Worm (Caenorhabditis elegans) whole organism, young adult: ENCODE measurements around the gene cest-2.3.

Experiments used
- B0019.2 ChIP-seq: fragments of 200-800 bp; sonication (Bioruptor generic); conservative IDR thresholded peaks from 2 replicates; pipeline ENCODE4 v1.3.6; 2022; ENCODE audit warnings: missing genetic modification reagents, missing genetic modification characterization, missing compliant biosample characterization
- B0261.1 ChIP-seq: sonication (generic microtip); optimal IDR thresholded peaks from 2 replicates; lab custom pipeline; 2016; ENCODE audit warnings: mild to moderate bottlenecking, missing genetic modification characterization, moderate library complexity, missing compliant biosample characterization
- C06A6.2 ChIP-seq: fragments of 200-800 bp; sonication (Bioruptor generic); conservative IDR thresholded peaks from 2 replicates; pipeline ENCODE4 v1.3.6; 2022; ENCODE audit warnings: missing genetic modification characterization, missing compliant biosample characterization
- F22D6.2 ChIP-seq: sonication (generic microtip); optimal IDR thresholded peaks from 2 replicates; lab custom pipeline; 2016; ENCODE audit warnings: mild to moderate bottlenecking, missing genetic modification characterization, missing compliant biosample characterization
- F33H1.4 ChIP-seq: fragments of 200-800 bp; sonication (Bioruptor generic); IDR thresholded peaks from 2 replicates; pipeline ENCODE4 v1.3.6; 2022; ENCODE audit warnings: missing genetic modification reagents, missing genetic modification characterization, missing compliant biosample characterization
- F55B11.4 ChIP-seq: sonication (generic microtip); optimal IDR thresholded peaks from 2 replicates; lab custom pipeline; 2016; ENCODE audit warnings: missing compliant biosample characterization, missing genetic modification characterization, borderline replicate concordance; ENCODE audit not compliant: insufficient read depth
- K11D2.4 ChIP-seq: fragments of 200-800 bp; sonication (Bioruptor generic); IDR thresholded peaks from 2 replicates; pipeline ENCODE4 v1.3.6; 2022; ENCODE audit warnings: missing genetic modification reagents, missing genetic modification characterization, missing compliant biosample characterization
- K12H6.12 ChIP-seq: fragments of 200-800 bp; sonication (Bioruptor generic); optimal IDR thresholded peaks from 2 replicates; lab custom pipeline; 2018; ENCODE audit warnings: mild to moderate bottlenecking, missing genetic modification characterization, missing compliant biosample characterization
- Y53F4B.3 ChIP-seq: fragments of 200-800 bp; sonication (Bioruptor generic); IDR thresholded peaks from 2 replicates; pipeline ENCODE4 v1.3.6; 2022; ENCODE audit warnings: missing genetic modification reagents, missing genetic modification characterization, missing compliant biosample characterization
- akir-1 ChIP-seq: fragments of 200-800 bp; sonication (Bioruptor generic); optimal IDR thresholded peaks from 2 replicates; lab custom pipeline; 2018; ENCODE audit warnings: mild to moderate bottlenecking, missing genetic modification characterization, moderate library complexity, missing compliant biosample characterization
- ama-1 ChIP-seq, 3 experiments: fragments of 150-350 bp in 1 of 3; sonication (generic microtip) in 2 of 3; optimal IDR thresholded peaks; 2 replicates each; lab custom pipeline; 2014 to 2018; ENCODE audit warnings: missing biosample characterization in 2 of 3, missing genetic modification characterization in 2 of 3, missing genetic modification reagents in 2 of 3
- aptf-2 ChIP-seq: fragments of 200-800 bp; sonication (Bioruptor generic); conservative IDR thresholded peaks from 2 replicates; pipeline ENCODE4 v1.3.6; 2022; ENCODE audit warnings: missing genetic modification reagents, missing genetic modification characterization, missing compliant biosample characterization
- aptf-3 ChIP-seq: fragments of 200-800 bp; sonication (Bioruptor generic); IDR thresholded peaks from 2 replicates; pipeline ENCODE4 v1.3.6; 2022; ENCODE audit warnings: missing genetic modification characterization, missing compliant biosample characterization
- atf-7 ChIP-seq: sonication (generic microtip); optimal IDR thresholded peaks from 2 replicates; lab custom pipeline; 2017; ENCODE audit warnings: mild to moderate bottlenecking, missing genetic modification characterization, missing compliant biosample characterization
- athp-1 ChIP-seq: sonication (generic microtip); optimal IDR thresholded peaks from 2 replicates; lab custom pipeline; 2017; ENCODE audit warnings: mild to moderate bottlenecking, missing genetic modification characterization, missing compliant biosample characterization
- attf-5 ChIP-seq: fragments of 200-800 bp; sonication (Bioruptor generic); optimal IDR thresholded peaks from 2 replicates; lab custom pipeline; 2018; ENCODE audit warnings: mild to moderate bottlenecking, missing genetic modification characterization, missing compliant biosample characterization
- bed-2 ChIP-seq: fragments of 200-800 bp; sonication (Bioruptor generic); IDR thresholded peaks from 2 replicates; pipeline ENCODE4 v1.3.6; 2022; ENCODE audit warnings: missing genetic modification reagents, missing genetic modification characterization, missing compliant biosample characterization
- cebp-1 ChIP-seq, 2 experiments: fragments of 200-800 bp in 1 of 2; sonication (Bioruptor generic) in 1 of 2; sonication (generic microtip) in 1 of 2; IDR thresholded peaks in 1 of 2; optimal IDR thresholded peaks in 1 of 2; 2 replicates each; pipeline versions ENCODE4 v1.3.6 to Lab custom; 2017 to 2022; ENCODE audit warnings: missing compliant biosample characterization in 2 of 2, missing genetic modification characterization in 2 of 2, mild to moderate bottlenecking in 1 of 2, missing genetic modification reagents in 1 of 2, moderate library complexity in 1 of 2
- cebp-2 ChIP-seq: fragments of 200-800 bp; sonication (Bioruptor generic); IDR thresholded peaks from 2 replicates; pipeline ENCODE4 v1.3.6; 2022; ENCODE audit warnings: missing genetic modification characterization, missing compliant biosample characterization
- ceh-40 ChIP-seq: fragments of 200-800 bp; sonication (Bioruptor generic); IDR thresholded peaks from 2 replicates; pipeline ENCODE4 v1.3.6; 2022; ENCODE audit warnings: missing genetic modification characterization, missing compliant biosample characterization
- dox-1 ChIP-seq: fragments of 200-800 bp; sonication (Bioruptor generic); IDR thresholded peaks from 2 replicates; pipeline ENCODE4 v1.3.6; 2022; ENCODE audit warnings: missing genetic modification reagents, missing genetic modification characterization, missing compliant biosample characterization
- egrh-3 ChIP-seq: fragments of 200-800 bp; sonication (Bioruptor generic); IDR thresholded peaks from 2 replicates; pipeline ENCODE4 v1.3.6; 2022; ENCODE audit warnings: missing genetic modification reagents, missing genetic modification characterization, missing compliant biosample characterization
- ekl-4 ChIP-seq: fragments of 200-800 bp; sonication (Bioruptor generic); IDR thresholded peaks from 2 replicates; pipeline ENCODE4 v1.3.6; 2022; ENCODE audit warnings: missing genetic modification reagents, missing genetic modification characterization, missing compliant biosample characterization
- hlh-12 ChIP-seq: sonication (generic microtip); optimal IDR thresholded peaks from 2 replicates; lab custom pipeline; 2016; ENCODE audit warnings: missing genetic modification characterization, missing compliant biosample characterization
- hlh-26 ChIP-seq: fragments of 200-800 bp; sonication (Bioruptor generic); conservative IDR thresholded peaks from 2 replicates; pipeline ENCODE4 v1.3.6; 2022; ENCODE audit warnings: missing genetic modification reagents, missing genetic modification characterization, missing compliant biosample characterization
- hmg-1.2 ChIP-seq: fragments of 200-800 bp; sonication (Bioruptor generic); IDR thresholded peaks from 2 replicates; pipeline ENCODE4 v1.3.6; 2022; ENCODE audit warnings: missing genetic modification reagents, missing genetic modification characterization, missing compliant biosample characterization
- lag-1 ChIP-seq: fragments of 200-800 bp; sonication (Bioruptor generic); IDR thresholded peaks from 2 replicates; pipeline ENCODE4 v1.3.6; 2022; ENCODE audit warnings: missing genetic modification reagents, missing genetic modification characterization, missing compliant biosample characterization
- let-526 ChIP-seq: fragments of 200-800 bp; sonication (Bioruptor generic); IDR thresholded peaks from 2 replicates; pipeline ENCODE4 v1.3.6; 2022; ENCODE audit warnings: missing genetic modification reagents, missing genetic modification characterization, missing compliant biosample characterization
- lin-26 ChIP-seq: fragments of 200-800 bp; sonication (Bioruptor generic); IDR thresholded peaks from 2 replicates; pipeline ENCODE4 v1.3.6; 2022; ENCODE audit warnings: missing genetic modification reagents, missing genetic modification characterization, missing compliant biosample characterization
- lin-35 ChIP-seq, 3 experiments: fragments of 150-350 bp in 2 of 3; sonication (generic microtip) in 1 of 3; optimal IDR thresholded peaks; 2 replicates each; lab custom pipeline; 2014 to 2018; ENCODE audit warnings: missing biosample characterization in 3 of 3, missing genetic modification characterization in 3 of 3, missing genetic modification reagents in 3 of 3
- lin-40 ChIP-seq: sonication (generic microtip); optimal IDR thresholded peaks from 2 replicates; lab custom pipeline; 2016; ENCODE audit warnings: missing genetic modification characterization, mild to moderate bottlenecking, missing compliant biosample characterization, missing genotype, missing genetic modification reagents
- madf-10 ChIP-seq: sonication (generic microtip); optimal IDR thresholded peaks from 2 replicates; lab custom pipeline; 2016; ENCODE audit warnings: mild to moderate bottlenecking, missing genetic modification characterization, missing compliant biosample characterization
- madf-6 ChIP-seq: fragments of 200-800 bp; sonication (Bioruptor generic); IDR thresholded peaks from 2 replicates; pipeline ENCODE4 v1.3.6; 2022; ENCODE audit warnings: missing genetic modification reagents, missing genetic modification characterization, missing compliant biosample characterization
- madf-8 ChIP-seq: fragments of 200-800 bp; sonication (Bioruptor generic); conservative IDR thresholded peaks from 2 replicates; pipeline ENCODE4 v1.3.6; 2022; ENCODE audit warnings: missing genetic modification reagents, missing genetic modification characterization, missing compliant biosample characterization
- mcd-1 ChIP-seq: fragments of 200-800 bp; sonication (Bioruptor generic); IDR thresholded peaks from 2 replicates; pipeline ENCODE4 v1.3.6; 2022; ENCODE audit warnings: missing genetic modification reagents, missing genetic modification characterization, missing compliant biosample characterization
- nfyb-1 ChIP-seq: fragments of 200-800 bp; sonication (Bioruptor generic); IDR thresholded peaks from 2 replicates; pipeline ENCODE4 v1.3.6; 2022; ENCODE audit warnings: missing genetic modification reagents, missing genetic modification characterization, missing compliant biosample characterization
- nhr-120 ChIP-seq: fragments of 200-800 bp; sonication (Bioruptor generic); IDR thresholded peaks from 2 replicates; pipeline ENCODE4 v1.3.6; 2022; ENCODE audit warnings: missing genetic modification characterization, missing compliant biosample characterization
- pbrm-1 ChIP-seq: fragments of 200-800 bp; sonication (Bioruptor generic); IDR thresholded peaks from 2 replicates; pipeline ENCODE4 v1.3.6; 2022; ENCODE audit warnings: missing genetic modification reagents, missing genetic modification characterization, missing compliant biosample characterization
- pha-4 ChIP-seq: fragments of 150-350 bp; sonication (generic microtip); optimal IDR thresholded peaks from 2 replicates; lab custom pipeline; 2014; ENCODE audit warnings: missing biosample characterization, missing genetic modification reagents, missing genetic modification characterization
- rec-8 ChIP-seq, 2 experiments: sonication (generic microtip); optimal IDR thresholded peaks; 2 replicates each; lab custom pipeline; 2016; ENCODE audit warnings: mild to moderate bottlenecking in 2 of 2, missing genetic modification characterization in 2 of 2, missing genetic modification reagents in 2 of 2, missing genotype in 2 of 2, missing biosample characterization in 1 of 2, missing compliant biosample characterization in 1 of 2, moderate library complexity in 1 of 2
- sea-2 ChIP-seq: fragments of 200-800 bp; sonication (Bioruptor generic); IDR thresholded peaks from 2 replicates; pipeline ENCODE4 v1.3.6; 2022; ENCODE audit warnings: missing genetic modification characterization, missing compliant biosample characterization
- tbp1 ChIP-seq: fragments of 200-800 bp; sonication (Bioruptor generic); optimal IDR thresholded peaks from 2 replicates; lab custom pipeline; 2018; ENCODE audit warnings: mild to moderate bottlenecking, missing genetic modification characterization, missing compliant biosample characterization
- ztf-18 ChIP-seq: sonication (generic microtip); optimal IDR thresholded peaks from 2 replicates; lab custom pipeline; 2016; ENCODE audit warnings: missing genotype, mild to moderate bottlenecking, missing genetic modification characterization, missing compliant biosample characterization
- ztf-28 ChIP-seq: fragments of 200-800 bp; sonication (Bioruptor generic); IDR thresholded peaks from 2 replicates; pipeline ENCODE4 v1.3.6; 2022; ENCODE audit warnings: missing genetic modification reagents, missing genetic modification characterization, missing compliant biosample characterization
- ztf-3 ChIP-seq: fragments of 200-800 bp; sonication (Bioruptor generic); optimal IDR thresholded peaks from 2 replicates; lab custom pipeline; 2018; ENCODE audit warnings: mild to moderate bottlenecking, missing genetic modification characterization, missing compliant biosample characterization
- ztf-6 ChIP-seq: fragments of 200-800 bp; sonication (Bioruptor generic); IDR thresholded peaks from 2 replicates; pipeline ENCODE4 v1.3.6; 2022; ENCODE audit warnings: missing genetic modification reagents, missing genetic modification characterization, missing compliant biosample characterization

The cest-2.3 gene

ce11 chrV:14203809-14204208 lies 21.0 kb upstream of the cest-2.3 start:
- TF ChIP-seq dox-1 (GFP tag; lab: Robert Waterston, UW), result peak; percentile 67
- peak; percentile 73 for TF ChIP-seq mcd-1
- peak; percentile 7 for TF ChIP-seq ztf-18 (tag; lab: Kevin White, UChicago)
- 0 out of 2 replicates have a peak, but pooled peaks have one; percentile 7 for TF ChIP-seq hmg-1.2 (GFP tag; lab: Robert Waterston, UW)
- TF ChIP-seq egrh-3, result peak; percentile 71
- TF ChIP-seq F33H1.4 (GFP tag; lab: Robert Waterston, UW), result 0 out of 2 replicates have a peak, but pooled peaks have one; percentile 12
- TF ChIP-seq, all 124 proteins: peak for 6; not testable (repeated sequence) for 118

DNA sequence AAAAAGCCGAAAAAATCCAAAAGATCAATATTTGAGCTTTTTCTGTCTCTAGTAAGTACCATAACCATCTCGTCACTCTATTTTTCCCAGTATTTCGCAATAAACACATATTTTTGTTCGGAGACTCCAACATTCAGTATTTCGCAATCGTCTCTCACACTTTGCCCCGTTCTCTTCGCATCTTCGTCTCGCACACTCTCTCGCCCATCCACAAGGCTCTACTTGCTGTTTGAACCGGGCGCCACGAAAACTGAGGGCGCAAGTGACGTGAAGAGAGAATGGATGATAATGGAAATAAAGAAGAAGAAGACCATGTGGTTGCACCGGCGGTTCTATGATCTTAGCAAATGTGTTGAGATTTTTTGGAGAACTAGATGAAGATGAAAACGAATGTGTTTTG lies 17.3 kb upstream of the cest-2.3 start:
- TF ChIP-seq lag-1 (no peak), lin-40 (tag; lab: Kevin White, UChicago) (peak; percentile 90), athp-1 (tag; lab: Kevin White, UChicago) (peak; percentile 41), ama-1 (optimal IDR thresholded peaks at IDR 0.05; lab: Kevin White, UChicago) (no peak), ama-1 (GFP tag; optimal IDR thresholded peaks at IDR 0.05; lab: Kevin White, UChicago) (no peak), madf-8 (no peak), hlh-26 (no peak), B0019.2 (no peak), cebp-2 (no peak), pbrm-1 (GFP tag; lab: Robert Waterston, UW) (peak; percentile 82), atf-7 (tag; lab: Kevin White, UChicago) (peak; percentile 93), ztf-3 (GFP tag; lab: Kevin White, UChicago) (peak; percentile 53), aptf-2 (GFP tag; lab: Robert Waterston, UW) (no peak), attf-5 (GFP tag; lab: Kevin White, UChicago) (peak; percentile 97), pha-4 (tag; lab: Kevin White, UChicago) (peak; percentile 96), ztf-18 (tag; lab: Kevin White, UChicago) (peak; percentile 77), ztf-6 (GFP tag; lab: Robert Waterston, UW) (no peak), hlh-12 (no peak), F55B11.4 (tag; lab: Kevin White, UChicago) (no peak), akir-1 (GFP tag; lab: Kevin White, UChicago) (no peak), C06A6.2 (peak; percentile 82), dox-1 (GFP tag; lab: Robert Waterston, UW) (peak; percentile 85), aptf-3 (GFP tag; lab: Robert Waterston, UW) (no peak), let-526 (GFP tag; lab: Robert Waterston, UW) (peak; percentile 76), nfyb-1 (GFP tag; lab: Robert Waterston, UW) (peak; percentile 89), Y53F4B.3 (GFP tag; lab: Robert Waterston, UW) (no peak), K12H6.12 (tag; lab: Kevin White, UChicago) (peak; percentile 97), lin-26 (GFP tag; lab: Robert Waterston, UW) (peak; percentile 66; the same call in 1 of the 2 replicates), cebp-1 (GFP tag; IDR thresholded peaks at IDR 0.05; lab: Robert Waterston, UW) (peak; percentile 100), cebp-1 (tag; optimal IDR thresholded peaks at IDR 0.05; lab: Kevin White, UChicago) (peak; percentile 100), rec-8 (tag; optimal IDR thresholded peaks at IDR 0.05; lab: Kevin White, UChicago) (no peak), F22D6.2 (tag; lab: Kevin White, UChicago) (peak; percentile 19), tbp1 (GFP tag; lab: Kevin White, UChicago) (peak; percentile 65), sea-2 (GFP tag; lab: Robert Waterston, UW) (no peak), ztf-28 (GFP tag; lab: Robert Waterston, UW) (no peak), lin-35 (GFP tag; optimal IDR thresholded peaks at IDR 0.05; lab: Kevin White, UChicago) (peak in 1 of 3 experiments; percentile 84), madf-10 (tag; lab: Kevin White, UChicago) (peak; percentile 77), K11D2.4 (GFP tag; lab: Robert Waterston, UW) (peak; percentile 80), nhr-120 (GFP tag; lab: Robert Waterston, UW) (no peak), B0261.1 (tag; lab: Kevin White, UChicago) (no peak), ceh-40 (no peak), ekl-4 (GFP tag; lab: Robert Waterston, UW) (0 out of 2 replicates have a peak, but pooled peaks have one; percentile 51), bed-2 (GFP tag; lab: Robert Waterston, UW) (no peak), F33H1.4 (GFP tag; lab: Robert Waterston, UW) (no peak), madf-6 (GFP tag; lab: Robert Waterston, UW) (no peak)
